Worm (Caenorhabditis elegans) whole organism, L2 larva: ENCODE data around the gene srh-243.

ENCODE experiments used
- lsy-2 ChIP-seq, 2 experiments: fragments of 150-350 bp in 1 of 2; sonication (generic microtip) in 1 of 2; optimal IDR thresholded peaks; 2 replicates each; lab custom pipeline; 2014 to 2017; ENCODE audit warnings: missing biosample characterization in 2 of 2, missing genetic modification characterization in 2 of 2
- nhr-6 ChIP-seq: fragments of 150-350 bp; optimal IDR thresholded peaks from 2 replicates; lab custom pipeline; 2014; ENCODE audit warnings: missing biosample characterization, missing genetic modification characterization
- skn-1 ChIP-seq: sonication (generic microtip); optimal IDR thresholded peaks from 2 replicates; lab custom pipeline; 2017; ENCODE audit warnings: missing biosample characterization, missing genetic modification characterization

ce11 chrV:2832666-2833065, 37.6 kb upstream of the srh-243 start, which contains the start of gene srj-50:
- no peak for TF ChIP-seq skn-1
- TF ChIP-seq lsy-2 (tag; optimal IDR thresholded peaks at IDR 0.05; lab: Kevin White, UChicago), result no peak
- no peak for TF ChIP-seq nhr-6 (tag; lab: Kevin White, UChicago)
